Worm (Caenorhabditis elegans) whole organism, L1 larva: ENCODE measurements around the gene daf-10.

Experiments
- C16A3.4 ChIP-seq: fragments of 150-350 bp; optimal IDR thresholded peaks from 2 replicates; lab custom pipeline; 2014; ENCODE audit warnings: missing biosample characterization, missing genetic modification characterization
- C34B4.2 ChIP-seq: sonication (generic microtip); optimal IDR thresholded peaks from 2 replicates; lab custom pipeline; 2017; ENCODE audit warnings: mild to moderate bottlenecking, missing genetic modification characterization, missing compliant biosample characterization
- F16B12.6 ChIP-seq: fragments of 150-350 bp; optimal IDR thresholded peaks from 2 replicates; lab custom pipeline; 2014; ENCODE audit warnings: missing biosample characterization, missing genetic modification characterization
- aha-1 ChIP-seq: fragments of 150-350 bp; optimal IDR thresholded peaks from 2 replicates; lab custom pipeline; 2014; ENCODE audit warnings: missing biosample characterization, missing genetic modification characterization
- blmp-1 ChIP-seq: fragments of 150-350 bp; optimal IDR thresholded peaks from 2 replicates; lab custom pipeline; 2014; ENCODE audit warnings: missing biosample characterization, missing genetic modification characterization
- dpl-1 ChIP-seq, 3 experiments: fragments of 150-350 bp in 2 of 3; sonication (generic microtip) in 1 of 3; optimal IDR thresholded peaks; 2 replicates each; lab custom pipeline; 2014 to 2017; ENCODE audit warnings: missing biosample characterization in 3 of 3, missing genetic modification characterization in 3 of 3, missing genetic modification reagents in 3 of 3
- efl-1 ChIP-seq, 4 experiments: fragments of 150-350 bp; optimal IDR thresholded peaks in 3 of 4; peaks in 1 of 4; 1 replicate in 1 of 4; 2 replicates in 3 of 4; lab custom pipeline; 2014; ENCODE audit warnings: missing biosample characterization in 2 of 4, missing genetic modification characterization in 2 of 4, missing genetic modification reagents in 2 of 4
- egl-27 ChIP-seq, 2 experiments: fragments of 150-350 bp in 1 of 2; sonication (generic microtip); optimal IDR thresholded peaks; 3 replicates each; lab custom pipeline; 2017 to 2018; ENCODE audit warnings: missing biosample characterization in 2 of 2, missing genetic modification characterization in 2 of 2, missing genetic modification reagents in 2 of 2
- elt-2 ChIP-seq: sonication (generic microtip); optimal IDR thresholded peaks from 2 replicates; lab custom pipeline; 2016; ENCODE audit warnings: missing genetic modification characterization, mild to moderate bottlenecking, inconsistent platforms, missing compliant biosample characterization, missing genetic modification reagents
- fkh-8 ChIP-seq: sonication (generic microtip); optimal IDR thresholded peaks from 2 replicates; lab custom pipeline; 2016; ENCODE audit warnings: mild to moderate bottlenecking, missing genetic modification characterization, missing compliant biosample characterization
- hlh-17 ChIP-seq: fragments of 200-800 bp; sonication (Bioruptor generic); optimal IDR thresholded peaks from 2 replicates; lab custom pipeline; 2018; ENCODE audit warnings: missing genetic modification characterization, mild to moderate bottlenecking, missing compliant biosample characterization, moderate library complexity, borderline replicate concordance
- irx-1 ChIP-seq: sonication (generic microtip); optimal IDR thresholded peaks from 2 replicates; lab custom pipeline; 2016; ENCODE audit warnings: missing genetic modification characterization, missing compliant biosample characterization
- lin-14 ChIP-seq: fragments of 200-800 bp; sonication (Bioruptor generic); optimal IDR thresholded peaks from 2 replicates; lab custom pipeline; 2018; ENCODE audit warnings: mild to moderate bottlenecking, missing genetic modification characterization, moderate library complexity, missing compliant biosample characterization
- lin-15B ChIP-seq: fragments of 150-350 bp; sonication (generic microtip); optimal IDR thresholded peaks from 3 replicates; lab custom pipeline; 2014; ENCODE audit warnings: missing biosample characterization, missing genetic modification characterization
- lin-35 ChIP-seq, 2 experiments: fragments of 150-350 bp; optimal IDR thresholded peaks; 2 replicates each; lab custom pipeline; 2014; ENCODE audit warnings: missing biosample characterization in 2 of 2, missing genetic modification characterization in 2 of 2, missing genetic modification reagents in 2 of 2
- lir-3 ChIP-seq: sonication (generic microtip); optimal IDR thresholded peaks from 2 replicates; lab custom pipeline; 2016; ENCODE audit warnings: mild to moderate bottlenecking, missing genetic modification characterization, moderate library complexity, missing compliant biosample characterization; ENCODE audit not compliant: poor library complexity
- lsy-2 ChIP-seq, 2 experiments: fragments of 150-350 bp; optimal IDR thresholded peaks; 2 replicates each; lab custom pipeline; 2014; ENCODE audit warnings: missing biosample characterization in 2 of 2, missing genetic modification characterization in 2 of 2
- mab-9 ChIP-seq: fragments of 200-800 bp; sonication (Bioruptor generic); IDR thresholded peaks from 2 replicates; pipeline ENCODE4 v1.3.6; 2022; ENCODE audit warnings: missing genetic modification reagents, missing genetic modification characterization, missing compliant biosample characterization
- mdl-1 ChIP-seq, 2 experiments: fragments of 150-350 bp; optimal IDR thresholded peaks; 2 replicates each; lab custom pipeline; 2014 to 2017; ENCODE audit warnings: missing biosample characterization in 2 of 2, missing genetic modification characterization in 2 of 2, inconsistent platforms in 1 of 2
- mef-2 ChIP-seq: fragments of 150-350 bp; optimal IDR thresholded peaks from 2 replicates; lab custom pipeline; 2014; ENCODE audit warnings: missing biosample characterization, missing genetic modification characterization
- mep-1 ChIP-seq: fragments of 150-350 bp; optimal IDR thresholded peaks from 2 replicates; lab custom pipeline; 2014; ENCODE audit warnings: missing biosample characterization, missing genetic modification characterization
- nhr-20 ChIP-seq: sonication (generic microtip); optimal IDR thresholded peaks from 2 replicates; lab custom pipeline; 2016; ENCODE audit warnings: mild to moderate bottlenecking, missing genetic modification characterization, missing compliant biosample characterization
- nhr-47 ChIP-seq: sonication (generic microtip); optimal IDR thresholded peaks from 2 replicates; lab custom pipeline; 2016; ENCODE audit warnings: mild to moderate bottlenecking, missing genetic modification characterization, moderate library complexity, missing compliant biosample characterization
- nhr-71 ChIP-seq: sonication (generic microtip); optimal IDR thresholded peaks from 2 replicates; lab custom pipeline; 2016; ENCODE audit warnings: mild to moderate bottlenecking, missing genetic modification characterization, moderate library complexity, missing compliant biosample characterization
- nhr-77 ChIP-seq: fragments of 150-350 bp; optimal IDR thresholded peaks from 2 replicates; lab custom pipeline; 2014; ENCODE audit warnings: missing biosample characterization, missing genetic modification characterization
- nhr-85 ChIP-seq: sonication (generic microtip); peaks from one replicate; lab custom pipeline; 2016; ENCODE audit warnings: missing genetic modification characterization, inconsistent platforms, missing compliant biosample characterization
- nhr-90 ChIP-seq: sonication (generic microtip); optimal IDR thresholded peaks from 2 replicates; lab custom pipeline; 2016; ENCODE audit warnings: mild to moderate bottlenecking, missing genetic modification characterization, missing compliant biosample characterization; ENCODE audit not compliant: poor library complexity
- rnt-1 ChIP-seq: sonication (generic microtip); optimal IDR thresholded peaks from 2 replicates; lab custom pipeline; 2016; ENCODE audit warnings: mild to moderate bottlenecking, missing genetic modification characterization, moderate library complexity, missing compliant biosample characterization
- skn-1 ChIP-seq: fragments of 150-350 bp; optimal IDR thresholded peaks from 2 replicates; lab custom pipeline; 2014; ENCODE audit warnings: missing biosample characterization, missing genetic modification characterization
- snu-23 ChIP-seq: sonication (generic microtip); optimal IDR thresholded peaks from 2 replicates; lab custom pipeline; 2016; ENCODE audit warnings: missing genetic modification characterization, missing compliant biosample characterization
- sox-4 ChIP-seq: sonication (generic microtip); optimal IDR thresholded peaks from 2 replicates; lab custom pipeline; 2016; ENCODE audit warnings: missing genetic modification characterization, missing compliant biosample characterization
- swsn-7 ChIP-seq: sonication (generic microtip); optimal IDR thresholded peaks from 2 replicates; lab custom pipeline; 2016; ENCODE audit warnings: missing genetic modification characterization, missing compliant biosample characterization
- tbx-2 ChIP-seq: sonication (generic microtip); optimal IDR thresholded peaks from 2 replicates; lab custom pipeline; 2016; ENCODE audit warnings: missing genetic modification characterization, missing compliant biosample characterization
- tlp-1 ChIP-seq: fragments of 150-350 bp; optimal IDR thresholded peaks from 2 replicates; lab custom pipeline; 2014; ENCODE audit warnings: missing biosample characterization, missing genetic modification characterization
- unc-30 ChIP-seq: sonication (generic microtip); optimal IDR thresholded peaks from 2 replicates; lab custom pipeline; 2017; ENCODE audit warnings: missing biosample characterization, missing genetic modification characterization
- xbp-1 ChIP-seq: sonication (generic microtip); optimal IDR thresholded peaks from 2 replicates; lab custom pipeline; 2016; ENCODE audit warnings: missing genetic modification characterization, missing compliant biosample characterization
- zag-1 ChIP-seq: fragments of 150-350 bp; optimal IDR thresholded peaks from 2 replicates; lab custom pipeline; 2014; ENCODE audit warnings: missing biosample characterization, missing genetic modification characterization
- ztf-11 ChIP-seq, 2 experiments: sonication (generic microtip); optimal IDR thresholded peaks; 2 replicates each; lab custom pipeline; 2016 to 2017; ENCODE audit warnings: missing genetic modification characterization in 2 of 2, missing biosample characterization in 1 of 2, missing compliant biosample characterization in 1 of 2

The daf-10 gene

DNA sequence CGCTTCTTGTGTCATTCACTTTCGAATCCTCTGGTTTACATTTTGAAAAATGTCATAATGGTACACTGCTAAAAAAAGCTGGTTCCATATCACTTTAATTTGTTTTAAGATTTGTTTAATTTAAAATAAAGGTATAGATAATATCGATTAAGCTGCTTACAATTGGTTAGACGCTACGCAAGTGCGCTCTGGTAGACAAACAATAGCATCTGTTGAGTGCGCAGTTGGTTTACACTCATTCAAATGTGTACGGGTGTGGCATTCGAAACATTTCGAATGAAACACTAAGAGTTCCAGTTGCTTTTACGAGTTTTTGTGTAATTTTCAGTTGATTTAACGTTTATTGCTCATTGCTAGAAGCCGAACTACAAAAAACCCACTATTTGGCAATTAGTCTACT lies 38.5 kb downstream of the daf-10 start:
- TF ChIP-seq tlp-1 (no peak), F16B12.6 (tag; lab: Kevin White, UChicago) (peak; percentile 17), hlh-17 (GFP tag; lab: Kevin White, UChicago) (no peak), fkh-8 (tag; lab: Kevin White, UChicago) (no peak), rnt-1 (tag; lab: Kevin White, UChicago) (peak; percentile 13), dpl-1 (GFP tag; optimal IDR thresholded peaks at IDR 0.05; lab: Kevin White, UChicago) (peak in 2 of 3 experiments; percentile 38 to 64), C16A3.4 (tag; lab: Kevin White, UChicago) (peak; percentile 41), nhr-71 (tag; lab: Kevin White, UChicago) (peak; percentile 49), mab-9 (no peak), mdl-1 (tag; optimal IDR thresholded peaks at IDR 0.05; lab: Kevin White, UChicago) (no peak), lir-3 (tag; lab: Kevin White, UChicago) (no peak), lsy-2 (tag; optimal IDR thresholded peaks at IDR 0.05; lab: Kevin White, UChicago) (peak; percentile 8 to 57), elt-2 (tag; lab: Kevin White, UChicago) (no peak), mep-1 (tag; lab: Kevin White, UChicago) (peak; percentile 65), zag-1 (tag; lab: Kevin White, UChicago) (no peak), snu-23 (GFP tag; lab: Kevin White, UChicago) (peak; percentile 48), mef-2 (no peak), xbp-1 (tag; lab: Kevin White, UChicago) (peak; percentile 26), lin-35 (GFP tag; optimal IDR thresholded peaks at IDR 0.05; lab: Kevin White, UChicago) (peak; percentile 43 to 66), egl-27 (tag; optimal IDR thresholded peaks at IDR 0.05; lab: Kevin White, UChicago) (no peak), blmp-1 (tag; lab: Kevin White, UChicago) (peak; percentile 57), nhr-47 (tag; lab: Kevin White, UChicago) (no peak), lin-15B (tag; lab: Kevin White, UChicago) (peak; percentile 43), C34B4.2 (tag; lab: Kevin White, UChicago) (no peak), nhr-20 (tag; lab: Kevin White, UChicago) (peak; percentile 5), aha-1 (no peak), skn-1 (tag; lab: Kevin White, UChicago) (peak; percentile 41), lin-14 (GFP tag; lab: Kevin White, UChicago) (peak; percentile 72), nhr-90 (no peak), nhr-77 (tag; lab: Kevin White, UChicago) (peak; percentile 39), efl-1 (optimal IDR thresholded peaks at IDR 0.05; lab: Kevin White, UChicago) (peak; percentile 36 to 53), efl-1 (GFP tag; optimal IDR thresholded peaks at IDR 0.05 in 1 of 2; lab: Kevin White, UChicago) (peak; percentile 39 to 51)

DNA sequence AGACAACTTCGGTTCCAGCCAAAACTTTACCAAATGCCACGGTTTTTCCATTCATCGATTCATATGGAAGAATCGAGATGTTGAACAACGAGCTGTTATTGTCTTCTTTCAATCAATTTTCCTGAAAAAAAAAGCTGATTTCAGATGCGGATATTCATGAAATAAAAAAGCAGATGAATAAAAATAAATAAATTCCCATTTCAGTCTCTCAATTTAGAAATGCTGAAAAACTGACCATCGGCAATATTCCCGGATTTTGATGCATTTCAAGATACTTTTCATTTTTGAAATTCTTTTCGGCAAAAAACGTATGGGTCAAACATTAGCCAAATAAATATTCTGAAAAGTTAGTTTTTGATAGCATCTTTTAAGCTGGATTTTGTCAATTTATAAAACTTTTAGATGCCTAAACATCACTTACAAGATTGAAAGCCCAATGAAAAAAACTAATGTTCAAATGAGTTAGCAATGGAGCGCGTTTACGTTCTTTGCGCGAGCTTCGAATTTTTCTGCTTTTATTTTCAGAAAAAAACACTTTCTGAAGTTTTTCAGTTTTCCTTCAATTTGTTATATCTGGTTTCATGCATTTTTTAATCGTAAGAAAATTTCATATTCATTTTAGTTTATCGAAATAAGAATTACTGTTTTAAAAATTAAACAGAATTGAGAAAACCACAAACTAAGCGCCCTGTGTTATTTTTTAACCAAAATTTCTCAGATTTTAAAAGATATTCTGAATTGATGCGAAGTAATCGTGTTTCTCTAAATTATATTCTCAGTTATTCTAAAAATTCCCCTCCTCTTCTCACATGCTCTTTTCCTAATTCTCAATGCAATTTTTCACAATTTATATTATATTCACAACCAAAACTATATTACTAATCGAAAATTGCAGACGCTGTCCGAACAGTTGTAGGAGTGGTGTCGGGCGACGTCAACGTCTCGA lies 41.7 kb downstream of the daf-10 start, which contains the start of the genes C01F6.14 and fem-3:
Gene C01F6.14 (minus strand): TSS at position 51 of the 946 bp plus-strand sequence.
Gene fem-3 (plus strand): TSS at position 896 of the 946 bp plus-strand sequence.
- TF ChIP-seq zag-1 (tag; lab: Kevin White, UChicago) (no peak), ztf-11 (tag; optimal IDR thresholded peaks at IDR 0.05; lab: Kevin White, UChicago) (no peak), efl-1 (optimal IDR thresholded peaks at IDR 0.05; lab: Kevin White, UChicago) (peak; percentile 9 to 73), efl-1 (GFP tag; optimal IDR thresholded peaks at IDR 0.05 in 1 of 2; lab: Kevin White, UChicago) (peak; percentile 79 to 97), swsn-7 (no peak), irx-1 (tag; lab: Kevin White, UChicago) (no peak), skn-1 (tag; lab: Kevin White, UChicago) (peak; percentile 14), aha-1 (no peak), nhr-85 (tag; lab: Kevin White, UChicago) (peak; percentile 41), lsy-2 (tag; optimal IDR thresholded peaks at IDR 0.05; lab: Kevin White, UChicago) (peak in 1 of 2 experiments; percentile 54), lin-14 (GFP tag; lab: Kevin White, UChicago) (no peak), sox-4 (no peak), tbx-2 (no peak), egl-27 (tag; optimal IDR thresholded peaks at IDR 0.05; lab: Kevin White, UChicago) (no peak), lin-35 (GFP tag; optimal IDR thresholded peaks at IDR 0.05; lab: Kevin White, UChicago) (peak; percentile 55 to 81), dpl-1 (GFP tag; optimal IDR thresholded peaks at IDR 0.05; lab: Kevin White, UChicago) (peak; percentile 45 to 82 (median 70)), nhr-71 (tag; lab: Kevin White, UChicago) (no peak), unc-30 (tag; lab: Kevin White, UChicago) (no peak)
